Fruit fly (Drosophila melanogaster) whole organism, embryonic: ENCODE data around the gene fred.

Experiments
- ATbp ChIP-seq: fragments of 200-800 bp; sonication (Bioruptor generic); optimal IDR thresholded peaks from 2 replicates; lab custom pipeline; 2017; ENCODE audit warnings: missing biosample characterization, mild to moderate bottlenecking, missing genetic modification characterization, missing genetic modification reagents
- Atf6 ChIP-seq: fragments of 200-800 bp; sonication (Bioruptor generic); IDR thresholded peaks from 2 replicates; pipeline ENCODE4 v1.3.6; 2022; ENCODE audit warnings: missing biosample characterization, missing genetic modification characterization
- CG11398 ChIP-seq: fragments of 200-800 bp; sonication (Bioruptor generic); optimal IDR thresholded peaks from 2 replicates; lab custom pipeline; 2016; ENCODE audit warnings: missing biosample characterization, missing genetic modification characterization
- CG11696 ChIP-seq: fragments of 200-800 bp; sonication (Bioruptor generic); IDR thresholded peaks from 2 replicates; pipeline ENCODE4 v1.3.6; 2022; ENCODE audit warnings: missing biosample characterization, missing genetic modification characterization
- CG12391 ChIP-seq: fragments of 200-800 bp; sonication (Bioruptor generic); optimal IDR thresholded peaks from 3 replicates; lab custom pipeline; 2018; ENCODE audit warnings: missing biosample characterization, mild to moderate bottlenecking, missing genetic modification characterization, moderate library complexity
- CG12942 ChIP-seq: fragments of 200-800 bp; sonication (Bioruptor generic); optimal IDR thresholded peaks from 3 replicates; lab custom pipeline; 2016; ENCODE audit warnings: missing biosample characterization, missing genetic modification characterization
- CG14667 ChIP-seq: fragments of 200-800 bp; sonication (Bioruptor generic); IDR thresholded peaks from 2 replicates; pipeline ENCODE4 v1.3.6; 2022; ENCODE audit warnings: missing biosample characterization, missing genetic modification characterization
- CG15514 ChIP-seq: fragments of 200-800 bp; sonication (Bioruptor generic); optimal IDR thresholded peaks from 3 replicates; lab custom pipeline; 2017; ENCODE audit warnings: missing biosample characterization, missing genetic modification characterization, mild to moderate bottlenecking, moderate library complexity, missing genetic modification reagents
- CG16863 ChIP-seq: fragments of 200-800 bp; sonication (Bioruptor generic); optimal IDR thresholded peaks from 3 replicates; lab custom pipeline; 2016; ENCODE audit warnings: missing biosample characterization, missing genetic modification characterization
- CG17186 ChIP-seq: fragments of 200-800 bp; sonication (Bioruptor generic); optimal IDR thresholded peaks from 3 replicates; lab custom pipeline; 2017; ENCODE audit warnings: missing biosample characterization, missing genetic modification reagents, missing genetic modification characterization
- CG17359 ChIP-seq: fragments of 200-800 bp; sonication (Bioruptor generic); optimal IDR thresholded peaks from 3 replicates; lab custom pipeline; 2018; ENCODE audit warnings: missing biosample characterization, mild to moderate bottlenecking, missing genetic modification characterization, moderate library complexity
- CG17612 ChIP-seq: fragments of 200-800 bp; sonication (Bioruptor generic); IDR thresholded peaks from 2 replicates; pipeline ENCODE4 v1.3.6; 2022; ENCODE audit warnings: missing biosample characterization, missing genetic modification characterization
- CG17802 ChIP-seq: fragments of 200-800 bp; sonication (Bioruptor generic); optimal IDR thresholded peaks from 2 replicates; lab custom pipeline; 2018; ENCODE audit warnings: missing biosample characterization, mild to moderate bottlenecking, missing genetic modification characterization, moderate library complexity
- CG2678 ChIP-seq: fragments of 200-800 bp; sonication (Bioruptor generic); optimal IDR thresholded peaks from 3 replicates; lab custom pipeline; 2019; ENCODE audit warnings: missing biosample characterization, mild to moderate bottlenecking, missing genetic modification characterization, moderate library complexity
- CG2712 ChIP-seq: fragments of 200-800 bp; optimal IDR thresholded peaks from 3 replicates; lab custom pipeline; 2019; ENCODE audit warnings: missing biosample characterization, mild to moderate bottlenecking, missing genetic modification characterization, moderate library complexity
- CG30403 ChIP-seq: fragments of 200-800 bp; sonication (Bioruptor generic); optimal IDR thresholded peaks from 3 replicates; lab custom pipeline; 2016; ENCODE audit warnings: missing biosample characterization, missing genetic modification characterization
- CG3838 ChIP-seq: fragments of 200-800 bp; sonication (Bioruptor generic); optimal IDR thresholded peaks from 3 replicates; lab custom pipeline; 2016; ENCODE audit warnings: missing biosample characterization, missing genetic modification characterization
- CG3995 ChIP-seq: fragments of 200-800 bp; sonication (Bioruptor generic); optimal IDR thresholded peaks from 3 replicates; lab custom pipeline; 2016; ENCODE audit warnings: missing biosample characterization, missing genetic modification characterization
- CG6791 ChIP-seq: fragments of 200-800 bp; sonication (Bioruptor generic); IDR thresholded peaks from 3 replicates; pipeline ENCODE4 v1.3.6; 2022; ENCODE audit warnings: missing biosample characterization, missing genetic modification characterization; ENCODE audit not compliant: partially characterized antibody
- CG9932 ChIP-seq: fragments of 200-800 bp; sonication (Bioruptor generic); IDR thresholded peaks from 2 replicates; pipeline ENCODE4 v1.3.6; 2022; ENCODE audit warnings: missing biosample characterization, missing genetic modification characterization
- CTCF ChIP-seq: fragments of 200-800 bp; sonication (Bioruptor generic); optimal IDR thresholded peaks from 2 replicates; lab custom pipeline; 2017; ENCODE audit warnings: missing biosample characterization, mild to moderate bottlenecking, missing genetic modification characterization, moderate library complexity
- Dfd ChIP-seq, 2 experiments: fragments of >200 bp; optimal IDR thresholded peaks; 2 replicates each; lab custom pipeline; 2017; ENCODE audit warnings: missing biosample characterization in 2 of 2, missing genetic modification characterization in 2 of 2
- Fer1 ChIP-seq: fragments of 200-800 bp; sonication (Bioruptor generic); optimal IDR thresholded peaks from 2 replicates; lab custom pipeline; 2017; ENCODE audit warnings: missing biosample characterization, mild to moderate bottlenecking, missing genetic modification characterization
- HmgD ChIP-seq: fragments of 200-800 bp; sonication (Bioruptor generic); optimal IDR thresholded peaks from 3 replicates; lab custom pipeline; 2016; ENCODE audit warnings: missing biosample characterization, missing genetic modification characterization
- Lhr ChIP-seq: fragments of 200-800 bp; sonication (Bioruptor generic); optimal IDR thresholded peaks from 3 replicates; lab custom pipeline; 2017; ENCODE audit warnings: mild to moderate bottlenecking, missing biosample characterization, missing genetic modification reagents, missing genetic modification characterization
- Meics ChIP-seq: fragments of 200-800 bp; sonication (Bioruptor generic); optimal IDR thresholded peaks from 2 replicates; lab custom pipeline; 2017; ENCODE audit warnings: missing biosample characterization, mild to moderate bottlenecking, missing genetic modification characterization
- Nf-YA ChIP-seq: fragments of 200-800 bp; sonication (Bioruptor generic); IDR thresholded peaks from 2 replicates; pipeline ENCODE4 v1.3.6; 2022; ENCODE audit warnings: missing biosample characterization, missing genetic modification characterization
- YL-1 ChIP-seq: fragments of 200-800 bp; sonication (Bioruptor generic); optimal IDR thresholded peaks from 3 replicates; lab custom pipeline; 2017; ENCODE audit warnings: missing biosample characterization, mild to moderate bottlenecking, missing genetic modification characterization
- ase ChIP-seq: fragments of 200-800 bp; sonication (Bioruptor generic); IDR thresholded peaks from 3 replicates; pipeline ENCODE4 v1.3.6; 2022; ENCODE audit warnings: missing biosample characterization, missing genetic modification characterization
- bab2 ChIP-seq: fragments of 200-800 bp; sonication (Bioruptor generic); optimal IDR thresholded peaks from 2 replicates; lab custom pipeline; 2016; ENCODE audit warnings: missing biosample characterization, missing genetic modification characterization
- caup ChIP-seq: fragments of 200-800 bp; sonication (Bioruptor generic); optimal IDR thresholded peaks from 3 replicates; lab custom pipeline; 2017; ENCODE audit warnings: missing biosample characterization, mild to moderate bottlenecking, missing genetic modification characterization, moderate library complexity; ENCODE audit not compliant: severe bottlenecking
- chm ChIP-seq: fragments of 200-800 bp; sonication (Bioruptor generic); IDR thresholded peaks from 2 replicates; pipeline ENCODE4 v1.3.6; 2022; ENCODE audit warnings: missing biosample characterization, missing genetic modification characterization
- corto ChIP-seq: fragments of 200-800 bp; sonication (Bioruptor generic); optimal IDR thresholded peaks from 2 replicates; lab custom pipeline; 2016; ENCODE audit warnings: missing biosample characterization, mild to moderate bottlenecking, missing genetic modification characterization, moderate library complexity
- dati ChIP-seq: fragments of 200-800 bp; sonication (Bioruptor generic); IDR thresholded peaks from 2 replicates; pipeline ENCODE4 v1.3.6; 2022; ENCODE audit warnings: missing biosample characterization, missing genetic modification characterization
- eve ChIP-seq, 2 experiments: fragments of >200 bp; optimal IDR thresholded peaks; 2 replicates each; lab custom pipeline; 2017; ENCODE audit warnings: missing biosample characterization in 2 of 2, missing genetic modification characterization in 2 of 2
- gce ChIP-seq: fragments of 200-800 bp; sonication (Bioruptor generic); IDR thresholded peaks from 3 replicates; pipeline ENCODE4 v1.3.6; 2022; ENCODE audit warnings: missing biosample characterization, missing genetic modification characterization
- h ChIP-seq: fragments of >200 bp; optimal IDR thresholded peaks from 2 replicates; lab custom pipeline; 2017
- lilli ChIP-seq: fragments of 200-800 bp; sonication (Bioruptor generic); optimal IDR thresholded peaks from 3 replicates; lab custom pipeline; 2016; ENCODE audit warnings: missing biosample characterization, missing genetic modification characterization
- org-1 ChIP-seq: fragments of 200-800 bp; sonication (Bioruptor generic); optimal IDR thresholded peaks from 2 replicates; lab custom pipeline; 2017; ENCODE audit warnings: missing biosample characterization, missing genetic modification characterization
- pfk ChIP-seq: fragments of 200-800 bp; sonication (Bioruptor generic); optimal IDR thresholded peaks from 2 replicates; lab custom pipeline; 2018; ENCODE audit warnings: missing biosample characterization, mild to moderate bottlenecking, missing genetic modification characterization, moderate library complexity
- pho ChIP-seq: fragments of 200-800 bp; sonication (Bioruptor generic); optimal IDR thresholded peaks from 2 replicates; lab custom pipeline; 2016; ENCODE audit warnings: missing biosample characterization, missing genetic modification characterization
- rib ChIP-seq: fragments of 200-800 bp; sonication (Bioruptor generic); IDR thresholded peaks from 2 replicates; pipeline ENCODE4 v1.3.6; 2022; ENCODE audit warnings: missing biosample characterization, missing genetic modification characterization
- sd ChIP-seq: fragments of 200-800 bp; sonication (Bioruptor generic); optimal IDR thresholded peaks from 3 replicates; lab custom pipeline; 2018; ENCODE audit warnings: missing biosample characterization, mild to moderate bottlenecking, missing genetic modification characterization, moderate library complexity
- so ChIP-seq: fragments of 200-800 bp; sonication (Bioruptor generic); IDR thresholded peaks from 3 replicates; pipeline ENCODE4 v1.3.6; 2022; ENCODE audit warnings: missing biosample characterization, missing genetic modification characterization
- sob ChIP-seq: fragments of 200-800 bp; sonication (Bioruptor generic); IDR thresholded peaks from 2 replicates; pipeline ENCODE4 v1.3.6; 2022; ENCODE audit warnings: missing biosample characterization, missing genetic modification characterization
- sug ChIP-seq: fragments of 200-800 bp; optimal IDR thresholded peaks from 2 replicates; lab custom pipeline; 2019; ENCODE audit warnings: missing biosample characterization, mild to moderate bottlenecking, missing genetic modification characterization, moderate library complexity
- tin ChIP-seq: fragments of 200-800 bp; sonication (Bioruptor generic); optimal IDR thresholded peaks from 3 replicates; lab custom pipeline; 2016; ENCODE audit warnings: missing biosample characterization, missing genetic modification characterization
- tio ChIP-seq: fragments of 200-800 bp; sonication (Bioruptor generic); optimal IDR thresholded peaks from 2 replicates; lab custom pipeline; 2017; ENCODE audit warnings: missing biosample characterization, missing genetic modification characterization, inconsistent platforms
- trh ChIP-seq: fragments of 200-800 bp; sonication (Bioruptor generic); optimal IDR thresholded peaks from 2 replicates; lab custom pipeline; 2016; ENCODE audit warnings: missing biosample characterization, missing genetic modification characterization
- tup ChIP-seq: fragments of 200-800 bp; sonication (Bioruptor generic); optimal IDR thresholded peaks from 2 replicates; lab custom pipeline; 2016; ENCODE audit warnings: missing biosample characterization, mild to moderate bottlenecking, missing genetic modification characterization, moderate library complexity
- wdn ChIP-seq: fragments of 200-800 bp; sonication (Bioruptor generic); IDR thresholded peaks from 2 replicates; pipeline ENCODE4 v1.3.6; 2022; ENCODE audit warnings: missing biosample characterization, missing genetic modification characterization

fred gene

dm6 chr2L:3888754-3889603, 102.5 kb downstream of the fred start (continued):
- TF ChIP-seq CG16863 (no peak), CG17186 (GFP tag; lab: Kevin White, UChicago) (no peak), CG3995 (no peak), CG30403 (GFP tag; lab: Kevin White, UChicago) (peak; percentile 71), eve (GFP tag; optimal IDR thresholded peaks at IDR 0.05; lab: Kevin White, UChicago) (peak in 1 of 2 experiments; percentile 58), so (GFP tag; lab: Robert Waterston, UW) (peak; percentile 9; the same call in 1 of the 3 replicates), CG15514 (GFP tag; lab: Kevin White, UChicago) (no peak), tio (GFP tag; lab: Kevin White, UChicago) (peak; percentile 73), Fer1 (GFP tag; lab: Kevin White, UChicago) (no peak), tin (peak; percentile 6), lilli (GFP tag; lab: Kevin White, UChicago) (peak; percentile 4), CG14667 (GFP tag; lab: Robert Waterston, UW) (peak; percentile 13; the same call in 1 of the 2 replicates), CG17359 (tag; lab: Kevin White, UChicago) (peak; percentile 26), Dfd (GFP tag; optimal IDR thresholded peaks at IDR 0.05; lab: Kevin White, UChicago) (no peak), Atf6 (GFP tag; lab: Robert Waterston, UW) (peak; percentile 33; the same call in 1 of the 2 replicates), YL-1 (GFP tag; lab: Kevin White, UChicago) (no peak), CG9932 (GFP tag; lab: Robert Waterston, UW) (peak; percentile 58; the same call in 1 of the 2 replicates), CG17802 (no peak), Nf-YA (no peak), sd (tag; lab: Kevin White, UChicago) (no peak), sug (tag; lab: Kevin White, UChicago) (peak; percentile 5), org-1 (peak; percentile 34), CG6791 (GFP tag; lab: Robert Waterston, UW) (no peak), tup (no peak), ATbp (GFP tag; lab: Kevin White, UChicago) (peak; percentile 59), HmgD (GFP tag; lab: Kevin White, UChicago) (no peak), chm (GFP tag; lab: Robert Waterston, UW) (no peak), CG12391 (tag; lab: Kevin White, UChicago) (peak; percentile 73), ase (GFP tag; lab: Robert Waterston, UW) (no peak), CG12942 (GFP tag; lab: Kevin White, UChicago) (no peak), CG3838 (GFP tag; lab: Kevin White, UChicago) (no peak), CG11696 (GFP tag; lab: Robert Waterston, UW) (no peak), caup (GFP tag; lab: Kevin White, UChicago) (peak; percentile 3), wdn (GFP tag; lab: Robert Waterston, UW) (no peak), sob (GFP tag; lab: Robert Waterston, UW) (peak; percentile 52), trh (GFP tag; lab: Kevin White, UChicago) (no peak), pho (no peak), Meics (GFP tag; lab: Kevin White, UChicago) (peak; percentile 50), pfk (no peak), bab2 (GFP tag; lab: Kevin White, UChicago) (no peak), CTCF (GFP tag; lab: Kevin White, UChicago) (no peak), h (lab: Kevin White, UChicago) (no peak), CG2678 (tag; lab: Kevin White, UChicago) (peak; percentile 70), gce (GFP tag; lab: Robert Waterston, UW) (no peak), CG11398 (GFP tag; lab: Kevin White, UChicago) (no peak), dati (GFP tag; lab: Robert Waterston, UW) (no peak), corto (GFP tag; lab: Kevin White, UChicago) (no peak), Lhr (GFP tag; lab: Kevin White, UChicago) (peak; percentile 32), CG17612 (GFP tag; lab: Robert Waterston, UW) (no peak), rib (GFP tag; lab: Robert Waterston, UW) (0 out of 2 replicates have a peak, but pooled peaks have one; percentile 28), CG2712 (tag; lab: Kevin White, UChicago) (peak; percentile 73)
